Fruit fly (Drosophila melanogaster) whole organism, wandering third instar larva: ENCODE data around the gene Naa30A.

ENCODE experiments used
- Dif ChIP-seq: fragments of 200-275, 200-300 bp; sonication (Bioruptor generic); optimal IDR thresholded peaks from 2 replicates; lab custom pipeline; 2018; ENCODE audit warnings: missing biosample characterization, missing genetic modification characterization; ENCODE audit not compliant: partially characterized antibody
- HLH106 ChIP-seq: fragments of 200-800 bp; optimal IDR thresholded peaks from 3 replicates; lab custom pipeline; 2019; ENCODE audit warnings: missing biosample characterization, mild to moderate bottlenecking, missing genetic modification characterization, moderate library complexity
- Hr78 ChIP-seq: fragments of >200 bp; optimal IDR thresholded peaks from 2 replicates; lab custom pipeline; 2017; ENCODE audit warnings: missing biosample characterization, missing genetic modification characterization
- Jra ChIP-seq: sonication (Bioruptor generic); optimal IDR thresholded peaks from 2 replicates; lab custom pipeline; 2016; ENCODE audit warnings: missing biosample characterization, missing genetic modification characterization
- Rel ChIP-seq, 2 experiments: fragments of 200-800 bp; sonication (Bioruptor generic) in 1 of 2; optimal IDR thresholded peaks; 2 replicates in 1 of 2; 3 replicates in 1 of 2; lab custom pipeline; 2016 to 2019; ENCODE audit warnings: mild to moderate bottlenecking in 2 of 2, missing biosample characterization in 2 of 2, missing genetic modification characterization in 2 of 2, moderate library complexity in 1 of 2
- Sp1 ChIP-seq: fragments of 200-800 bp; sonication (Bioruptor generic); optimal IDR thresholded peaks from 3 replicates; lab custom pipeline; 2019; ENCODE audit warnings: missing biosample characterization, mild to moderate bottlenecking, missing genetic modification characterization, moderate library complexity
- br ChIP-seq: fragments of 200-800 bp; sonication (Bioruptor generic); optimal IDR thresholded peaks from 2 replicates; lab custom pipeline; 2016; ENCODE audit warnings: missing biosample characterization, missing genetic modification characterization
- brk ChIP-seq: fragments of 200-800 bp; sonication (Bioruptor generic); optimal IDR thresholded peaks from 2 replicates; lab custom pipeline; 2016; ENCODE audit warnings: missing biosample characterization, mild to moderate bottlenecking, missing genetic modification characterization
- dsf ChIP-seq: sonication (Bioruptor generic); optimal IDR thresholded peaks from 2 replicates; lab custom pipeline; 2016; ENCODE audit warnings: missing biosample characterization, missing genetic modification characterization, borderline replicate concordance
- foxo ChIP-seq, 2 experiments: fragments of 200-800 bp; sonication (Bioruptor generic); optimal IDR thresholded peaks; 2 replicates in 1 of 2; 3 replicates in 1 of 2; lab custom pipeline; 2016 to 2017; ENCODE audit warnings: missing biosample characterization in 2 of 2, missing genetic modification characterization in 2 of 2
- fru ChIP-seq: fragments of 200-800 bp; sonication (Bioruptor generic); optimal IDR thresholded peaks from 3 replicates; lab custom pipeline; 2016; ENCODE audit warnings: missing biosample characterization, mild to moderate bottlenecking, missing genetic modification characterization
- h ChIP-seq: fragments of 200-800 bp; sonication (Bioruptor generic); optimal IDR thresholded peaks from 3 replicates; lab custom pipeline; 2016; ENCODE audit warnings: missing biosample characterization, mild to moderate bottlenecking, missing genetic modification characterization
- rgr ChIP-seq: fragments of 200-800 bp; sonication (Bioruptor generic); optimal IDR thresholded peaks from 3 replicates; lab custom pipeline; 2016; ENCODE audit warnings: missing biosample characterization, mild to moderate bottlenecking, missing genetic modification characterization
- usp ChIP-seq: fragments of >200 bp; optimal IDR thresholded peaks from 2 replicates; lab custom pipeline; 2017; ENCODE audit warnings: missing biosample characterization, missing genetic modification characterization

Naa30A gene

DNA sequence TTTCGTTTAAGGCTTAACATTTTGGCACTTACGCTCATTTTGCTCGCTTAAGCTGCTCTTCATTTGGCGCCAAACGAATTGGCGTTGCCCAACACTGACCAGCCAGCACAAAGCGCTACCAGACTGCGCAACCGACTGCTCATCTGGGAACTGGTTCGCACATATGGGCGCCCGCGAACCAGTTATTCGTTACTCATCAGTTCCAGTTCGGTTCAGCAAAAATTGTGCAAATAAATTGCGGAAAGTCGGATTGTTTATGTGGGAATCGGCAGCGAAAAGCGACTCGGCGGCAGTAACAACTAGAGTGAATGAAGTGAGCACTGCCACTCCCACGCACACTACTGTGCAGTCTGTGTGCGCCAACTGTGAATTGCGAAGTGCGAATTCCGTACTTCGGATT, 51.0 kb downstream of the Naa30A start, which contains the start of gene Rilpl:
Rilpl (plus strand) TSS at position 180 of the 400 bp plus-strand sequence.
- no peak for TF ChIP-seq Rel (GFP tag; optimal IDR thresholded peaks at IDR 0.05; lab: Kevin White, UChicago)
- TF ChIP-seq Rel (tag; optimal IDR thresholded peaks at IDR 0.05; lab: Kevin White, UChicago), result peak; percentile 48
- TF ChIP-seq brk (GFP tag; lab: Kevin White, UChicago), result no peak
- no peak for TF ChIP-seq dsf (GFP tag; lab: Kevin White, UChicago)
- peak; percentile 25 for TF ChIP-seq Sp1 (GFP tag; lab: Kevin White, UChicago)
- TF ChIP-seq rgr (GFP tag; lab: Kevin White, UChicago), result peak; percentile 50
- TF ChIP-seq Hr78, result no peak
- no peak for TF ChIP-seq Dif
- peak; percentile 45 for TF ChIP-seq h (GFP tag; lab: Kevin White, UChicago)
- peak; percentile 22 for TF ChIP-seq fru (GFP tag; lab: Kevin White, UChicago)
- TF ChIP-seq HLH106, result peak; percentile 15
- TF ChIP-seq br (GFP tag; lab: Kevin White, UChicago), result peak; percentile 34
- peak in 1 of 2 experiments; percentile 47 for TF ChIP-seq foxo (GFP tag; optimal IDR thresholded peaks at IDR 0.05; lab: Kevin White, UChicago)
- peak; percentile 80 for TF ChIP-seq Jra (GFP tag; lab: Kevin White, UChicago)
- TF ChIP-seq usp, result no peak
